Worm (Caenorhabditis elegans): ENCODE results near the gene Y105C5A.9.
"Not testable (repeated sequence)": the region's sequence is repeated elsewhere in the genome, so short reads cannot be mapped to it uniquely, and the experiment has no call there.

Y105C5A.9 gene

DNA sequence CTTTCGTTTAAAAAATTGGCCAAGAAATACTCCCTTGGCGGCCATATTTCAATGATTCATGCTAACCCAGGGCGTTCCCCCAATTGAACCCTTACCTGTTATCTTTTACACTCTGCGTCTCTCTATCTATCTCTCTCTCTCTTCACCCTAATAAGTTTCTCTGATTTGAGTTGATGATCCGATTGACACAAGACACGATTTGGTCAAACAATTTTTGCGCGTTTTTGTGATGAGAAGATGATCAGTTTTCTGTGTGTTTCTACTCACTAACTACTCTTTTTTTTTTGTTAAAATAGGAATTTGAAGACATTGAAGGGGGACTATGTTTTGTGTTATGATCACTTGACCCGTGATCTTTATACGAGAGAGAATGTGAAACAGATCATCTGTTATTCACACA, 41.7 kb downstream of the Y105C5A.9 start:
- TF ChIP-seq ztf-29 (GFP tag; IDR thresholded peaks at IDR 0.05) (no peak), tab-1 (GFP tag; IDR thresholded peaks at IDR 0.05) (no peak), ztf-23 (GFP tag; IDR thresholded peaks at IDR 0.05) (no peak), T22C8.4 (GFP tag; IDR thresholded peaks at IDR 0.05) (no peak), med-1 (GFP tag; optimal IDR thresholded peaks at IDR 0.05; ENCODE audit: insufficient read depth) (no peak), klf-2 (GFP tag; conservative IDR thresholded peaks at IDR 0.05) (no peak), flt-1 (GFP tag; IDR thresholded peaks at IDR 0.05) (no peak), cog-1 (tag; optimal IDR thresholded peaks at IDR 0.05) (no peak), ref-1 (GFP tag; conservative IDR thresholded peaks at IDR 0.05) (no peak)

DNA sequence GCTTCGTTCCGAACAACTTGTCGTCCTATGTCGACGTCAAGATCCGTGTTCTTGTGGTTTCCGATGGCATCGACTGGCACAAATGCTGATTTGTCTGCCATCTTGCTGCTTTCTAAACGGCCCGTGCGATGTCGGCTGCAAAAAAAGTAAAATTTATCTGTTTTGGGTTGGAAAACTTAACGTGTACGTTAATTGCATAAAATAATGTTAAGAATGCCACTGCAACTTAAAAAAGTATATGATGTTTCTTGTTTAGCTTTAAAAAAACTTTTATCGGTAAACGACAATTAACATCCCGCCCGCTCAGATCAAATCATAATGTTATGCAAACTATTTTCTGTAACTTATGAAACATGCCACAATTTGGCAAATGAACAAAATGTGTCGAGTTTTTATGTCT, 50.1 kb downstream of the Y105C5A.9 start, which contains the start of gene Y105C5A.26:
Gene Y105C5A.26, minus strand, starts transcription at position 101 of the 400 bp plus-strand sequence.
- TF ChIP-seq flt-1 (GFP tag; IDR thresholded peaks at IDR 0.05); ref-1 (GFP tag; conservative IDR thresholded peaks at IDR 0.05); ztf-29 (GFP tag; IDR thresholded peaks at IDR 0.05): not testable (repeated sequence)

All from whole organism, midembryonic.